Fruit fly (Drosophila melanogaster) whole organism, wandering third instar larva: ENCODE data around the gene EMC3.

Source experiments
- dl ChIP-seq, 2 experiments: fragments of 175-275, 200-275 bp in 1 of 2; fragments of 200-275 bp in 1 of 2; sonication (Bioruptor generic); optimal IDR thresholded peaks; lab custom pipeline; 2018; ENCODE audit warnings: mild to moderate bottlenecking in 2 of 2, missing biosample characterization in 2 of 2, missing genetic modification characterization in 2 of 2, moderate library complexity in 2 of 2; ENCODE audit not compliant: partially characterized antibody in 2 of 2, insufficient read depth in 1 of 2
- psq ChIP-seq: fragments of 200-800 bp; sonication (Bioruptor generic); optimal IDR thresholded peaks from 3 replicates; lab custom pipeline; 2017; ENCODE audit warnings: missing biosample characterization, mild to moderate bottlenecking, missing genetic modification characterization, moderate library complexity
- tai ChIP-seq: sonication (Bioruptor generic); optimal IDR thresholded peaks from 2 replicates; lab custom pipeline; 2016; ENCODE audit warnings: missing biosample characterization, missing genetic modification characterization

dm6 chr2L:10721535-10721934 lies 10.7 kb downstream of the EMC3 start:
- TF ChIP-seq psq (GFP tag; lab: Kevin White, UChicago) (no peak), tai (no peak), dl (GFP tag; optimal IDR thresholded peaks at IDR 0.05; lab: Kevin White, UChicago; ENCODE audit: insufficient read depth in 1 of 2, partially characterized antibody in 2 of 2) (no peak)
